Worm (Caenorhabditis elegans): ENCODE measurements around the gene tsp-1.

DNA sequence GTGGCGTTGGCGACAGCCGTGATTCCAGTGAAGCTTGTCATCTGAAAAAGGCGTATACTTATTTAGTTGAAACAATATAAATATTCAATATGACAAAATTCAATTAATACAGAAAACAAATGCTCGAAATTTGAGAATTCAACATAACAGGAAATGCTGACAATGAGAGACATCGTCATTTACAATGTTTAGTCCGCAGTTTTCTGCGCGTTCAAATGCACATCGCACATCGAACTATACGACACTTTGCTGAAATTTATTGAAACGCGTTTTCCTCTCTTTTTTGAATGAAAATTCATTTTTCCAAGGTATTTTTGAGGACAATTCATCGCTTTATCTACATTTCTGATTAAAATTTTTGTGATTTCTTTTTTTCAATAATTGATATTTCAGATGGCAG, 4.8 kb upstream of the tsp-1 start, which contains the start of the genes pbs-6 and cids-1:
- TF ChIP-seq nhr-237 (tag; optimal IDR thresholded peaks at IDR 0.05) (no peak), ama-1 (optimal IDR thresholded peaks at IDR 0.05) (no peak), nhr-11 (tag; optimal IDR thresholded peaks at IDR 0.05) (no peak), ztf-11 (tag; optimal IDR thresholded peaks at IDR 0.05) (no peak), zag-1 (tag; optimal IDR thresholded peaks at IDR 0.05) (no peak), skn-1 (tag; optimal IDR thresholded peaks at IDR 0.05) (peak; percentile 44), nhr-76 (tag; optimal IDR thresholded peaks at IDR 0.05) (no peak)
